Worm (Caenorhabditis elegans): ENCODE measurements around the gene R160.2.
A peak's percentile ranks its signal among the peaks of the same experiment; 100 is the strongest.

R160.2 gene

DNA sequence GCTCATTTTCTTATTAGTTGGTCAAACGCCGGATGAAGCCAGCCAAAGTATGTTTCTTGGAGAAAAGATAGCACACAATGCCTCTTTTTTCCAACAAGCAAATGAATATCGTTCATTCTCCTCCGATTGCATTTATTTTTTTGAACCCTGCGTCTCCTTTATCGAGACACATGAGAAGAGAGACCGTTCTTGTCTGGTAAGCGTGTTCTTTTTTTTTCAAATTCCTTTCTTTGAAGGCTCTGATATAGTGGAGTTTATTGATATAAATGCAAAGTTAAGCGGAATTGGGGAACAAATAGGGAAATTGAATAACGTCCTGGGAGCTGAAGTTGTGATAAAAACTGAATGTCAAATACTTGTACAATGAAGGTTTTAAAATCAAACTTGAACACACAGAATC is 14.2 kb downstream of the R160.2 start, which contains the start of gene F14H12.7:
Gene F14H12.7, minus strand, starts transcription at position 101 of the 400 bp plus-strand sequence.
- no peak for TF ChIP-seq atf-7 (tag; optimal IDR thresholded peaks at IDR 0.05)
- no peak for TF ChIP-seq cebp-2 (GFP tag; IDR thresholded peaks at IDR 0.05)
- no peak for TF ChIP-seq let-526 (GFP tag; IDR thresholded peaks at IDR 0.05)
- TF ChIP-seq nhr-80 (tag; optimal IDR thresholded peaks at IDR 0.05) = no peak
- no peak for TF ChIP-seq hrde-1 (tag; optimal IDR thresholded peaks at IDR 0.05; ENCODE audit: borderline replicate concordance)
- no peak for TF ChIP-seq lin-35 (GFP tag; optimal IDR thresholded peaks at IDR 0.05)
- no peak for TF ChIP-seq aptf-2 (GFP tag; conservative IDR thresholded peaks at IDR 0.05)
- TF ChIP-seq zim-3 (tag; optimal IDR thresholded peaks at IDR 0.05) = no peak
- TF ChIP-seq F10E7.11 (tag; optimal IDR thresholded peaks at IDR 0.05) = no peak
- TF ChIP-seq F39B2.1 (GFP tag; IDR thresholded peaks at IDR 0.05) = no peak
- TF ChIP-seq bed-1 (GFP tag; IDR thresholded peaks at IDR 0.05) = no peak

- TF ChIP-seq chd-7 (tag; optimal IDR thresholded peaks at IDR 0.05) (no peak), nhr-80 (tag; optimal IDR thresholded peaks at IDR 0.05) (peak; percentile 58), unc-62 (GFP tag; optimal IDR thresholded peaks at IDR 0.05) (peak; percentile 8), ccch-3 (GFP tag; optimal IDR thresholded peaks at IDR 0.05) (no peak), hlh-12 (tag; optimal IDR thresholded peaks at IDR 0.05) (no peak), ceh-91 (GFP tag; IDR thresholded peaks at IDR 0.05) (no peak)
These were observed 17.7 kb downstream of the R160.2 start for ce11 chrX:4359030-4359429.

DNA sequence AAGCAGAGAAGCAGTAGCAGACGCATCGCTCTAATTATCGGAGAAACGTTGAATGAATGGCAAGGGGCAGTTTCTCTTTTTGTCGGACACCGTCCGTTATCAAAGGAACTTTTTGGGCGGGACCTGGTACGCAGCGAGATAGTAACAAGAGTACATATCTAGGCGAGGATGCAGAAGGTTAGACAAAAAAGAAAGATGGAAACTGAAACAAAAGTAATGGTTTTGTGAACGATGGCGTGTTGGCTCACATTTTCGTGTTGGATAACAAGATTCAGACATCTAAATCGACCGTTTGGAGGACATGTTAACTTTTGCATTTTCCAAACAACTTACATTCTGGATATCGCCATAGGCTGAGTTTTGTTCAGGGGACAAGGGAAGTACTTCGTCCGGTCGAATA is 19.2 kb downstream of the R160.2 start, which contains the start of gene F14H12.6:
Gene F14H12.6, minus strand, starts transcription at position 101 of the 400 bp plus-strand sequence.
- no peak for TF ChIP-seq ekl-4 (GFP tag; IDR thresholded peaks at IDR 0.05)
- no peak for TF ChIP-seq nhr-27 (tag; optimal IDR thresholded peaks at IDR 0.05)
- no peak for TF ChIP-seq let-526 (GFP tag; IDR thresholded peaks at IDR 0.05)
- TF ChIP-seq mxl-1 (tag; optimal IDR thresholded peaks at IDR 0.05) = no peak
- TF ChIP-seq dox-1 (GFP tag; IDR thresholded peaks at IDR 0.05) = no peak
- no peak for TF ChIP-seq F55B11.4 (tag; optimal IDR thresholded peaks at IDR 0.05; ENCODE audit: borderline replicate concordance, insufficient read depth)
- no peak for TF ChIP-seq gei-17 (GFP tag; optimal IDR thresholded peaks at IDR 0.05)
- no peak for TF ChIP-seq hlh-26 (GFP tag; conservative IDR thresholded peaks at IDR 0.05)
- no peak for TF ChIP-seq ztf-28 (GFP tag; IDR thresholded peaks at IDR 0.05)
- no peak for TF ChIP-seq hmg-20 (GFP tag; IDR thresholded peaks at IDR 0.05)
- TF ChIP-seq F49E8.2 (tag; optimal IDR thresholded peaks at IDR 0.05; ENCODE audit: insufficient read depth) = no peak
- no peak for TF ChIP-seq zfh-2 (GFP tag; conservative IDR thresholded peaks at IDR 0.05)
- TF ChIP-seq tlf-1 (GFP tag; optimal IDR thresholded peaks at IDR 0.05) = no peak
- no peak for TF ChIP-seq egl-18 (GFP tag; IDR thresholded peaks at IDR 0.05)
- no peak for TF ChIP-seq lag-1 (GFP tag; IDR thresholded peaks at IDR 0.05)
- no peak for TF ChIP-seq chd-7 (tag; optimal IDR thresholded peaks at IDR 0.05)

DNA sequence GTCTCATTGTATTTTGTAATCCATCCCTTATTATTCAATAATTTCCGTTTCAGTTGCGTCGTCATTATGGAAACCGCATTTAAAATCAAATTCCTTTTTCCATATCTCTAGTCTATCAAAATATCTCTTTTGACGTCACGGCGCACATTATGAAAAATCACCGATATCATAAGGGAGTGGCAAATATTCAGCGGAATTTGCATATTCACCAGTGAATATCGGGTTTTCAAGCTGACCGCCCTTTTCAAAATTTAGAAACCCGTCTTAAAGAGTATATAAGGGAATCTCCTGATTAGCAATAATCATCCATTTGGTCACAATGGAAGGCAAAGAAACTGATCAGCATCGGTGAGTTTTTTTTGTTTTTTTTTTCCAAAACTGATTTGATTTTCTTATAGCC is 23.4 kb downstream of the R160.2 start, which contains the start of gene col-165:
Gene col-165, plus strand, starts transcription at position 301 of the 400 bp plus-strand sequence.
- TF ChIP-seq egrh-3 (GFP tag; IDR thresholded peaks at IDR 0.05) = no peak
- TF ChIP-seq ceh-91 (GFP tag; IDR thresholded peaks at IDR 0.05) = no peak
- TF ChIP-seq F23B12.7 (tag; optimal IDR thresholded peaks at IDR 0.05; ENCODE audit: insufficient read depth) = no peak
- TF ChIP-seq ztf-6 (GFP tag; IDR thresholded peaks at IDR 0.05) = no peak
- no peak for TF ChIP-seq bed-2 (GFP tag; IDR thresholded peaks at IDR 0.05)
- no peak for TF ChIP-seq nhr-27 (tag; optimal IDR thresholded peaks at IDR 0.05)
- no peak for TF ChIP-seq Y67H2A.10 (GFP tag; conservative IDR thresholded peaks at IDR 0.05)
- TF ChIP-seq unc-62 (GFP tag; optimal IDR thresholded peaks at IDR 0.05) = no peak
- TF ChIP-seq F57C9.4 (tag; optimal IDR thresholded peaks at IDR 0.05) = no peak
- TF ChIP-seq nhr-120 (GFP tag; IDR thresholded peaks at IDR 0.05) = no peak

All from whole organism, young adult.